Fruit fly (Drosophila melanogaster) whole organism, prepupa: ENCODE measurements around the gene Gyc76C.
"Not testable (repeated sequence)": the region's sequence is repeated elsewhere in the genome, so short reads cannot be mapped to it uniquely, and the experiment has no call there.

ENCODE experiments used
- Blimp-1 ChIP-seq: fragments of 200-800 bp; sonication (Bioruptor generic); optimal IDR thresholded peaks from 3 replicates; lab custom pipeline; 2017; ENCODE audit warnings: missing biosample characterization, missing genetic modification characterization, mild to moderate bottlenecking, moderate library complexity, missing genetic modification reagents
- CG10631 ChIP-seq: fragments of 200-800 bp; sonication (Bioruptor generic); optimal IDR thresholded peaks from 2 replicates; lab custom pipeline; 2016; ENCODE audit warnings: missing biosample characterization, missing genetic modification characterization
- CG11762 ChIP-seq: fragments of 200-800 bp; sonication (Bioruptor generic); optimal IDR thresholded peaks from 3 replicates; lab custom pipeline; 2016; ENCODE audit warnings: missing biosample characterization, missing genetic modification characterization; ENCODE audit not compliant: insufficient read depth
- CG11902 ChIP-seq: fragments of 200-800 bp; sonication (Bioruptor generic); optimal IDR thresholded peaks from 3 replicates; lab custom pipeline; 2016; ENCODE audit warnings: missing biosample characterization, missing genetic modification characterization
- CG31627 ChIP-seq: fragments of 200-800 bp; sonication (Bioruptor generic); optimal IDR thresholded peaks from 3 replicates; lab custom pipeline; 2016; ENCODE audit warnings: missing biosample characterization, missing genetic modification characterization
- CG32006 ChIP-seq: fragments of 200-800 bp; sonication (Bioruptor generic); optimal IDR thresholded peaks from 3 replicates; lab custom pipeline; 2017; ENCODE audit warnings: missing biosample characterization, mild to moderate bottlenecking, missing genetic modification characterization
- CG34406 ChIP-seq: fragments of 200-800 bp; sonication (Bioruptor generic); optimal IDR thresholded peaks from 3 replicates; lab custom pipeline; 2016; ENCODE audit warnings: missing biosample characterization, missing genetic modification characterization
- CG3919 ChIP-seq: fragments of 200-800 bp; sonication (Bioruptor generic); optimal IDR thresholded peaks from 3 replicates; lab custom pipeline; 2016; ENCODE audit warnings: missing biosample characterization, missing genetic modification characterization
- CG6792 ChIP-seq: fragments of 200-800 bp; sonication (Bioruptor generic); optimal IDR thresholded peaks from 3 replicates; lab custom pipeline; 2016; ENCODE audit warnings: missing biosample characterization, missing genetic modification characterization
- CG6808 ChIP-seq: fragments of 200-800 bp; sonication (Bioruptor generic); optimal IDR thresholded peaks from 3 replicates; lab custom pipeline; 2017; ENCODE audit warnings: missing biosample characterization, missing genetic modification characterization, mild to moderate bottlenecking, moderate library complexity, missing genetic modification reagents
- CG6854 ChIP-seq: fragments of 200-800 bp; sonication (Bioruptor generic); optimal IDR thresholded peaks from 2 replicates; lab custom pipeline; 2017; ENCODE audit warnings: missing biosample characterization, mild to moderate bottlenecking, missing genetic modification characterization
- CG8119 ChIP-seq: fragments of 200-800 bp; sonication (Bioruptor generic); IDR thresholded peaks from 3 replicates; pipeline ENCODE4 v1.3.6; 2022; ENCODE audit warnings: missing biosample characterization, missing genetic modification characterization
- CG8632 ChIP-seq: fragments of 200-800 bp; sonication (Bioruptor generic); optimal IDR thresholded peaks from 3 replicates; lab custom pipeline; 2016; ENCODE audit warnings: missing biosample characterization, missing genetic modification characterization
- CG9139 ChIP-seq: fragments of 200-800 bp; sonication (Bioruptor generic); optimal IDR thresholded peaks from 3 replicates; lab custom pipeline; 2017; ENCODE audit warnings: missing biosample characterization, mild to moderate bottlenecking, missing genetic modification characterization
- Hr38 ChIP-seq: sonication (Bioruptor generic); optimal IDR thresholded peaks from 2 replicates; lab custom pipeline; 2016; ENCODE audit warnings: missing biosample characterization, missing genetic modification characterization
- Hr4 ChIP-seq: fragments of 200-800 bp; sonication (Bioruptor generic); optimal IDR thresholded peaks from 3 replicates; lab custom pipeline; 2016; ENCODE audit warnings: missing biosample characterization, missing genetic modification characterization
- Lpt ChIP-seq: fragments of 200-800 bp; sonication (Bioruptor generic); optimal IDR thresholded peaks from 3 replicates; lab custom pipeline; 2016; ENCODE audit warnings: missing biosample characterization, missing genetic modification characterization
- Sox14 ChIP-seq: fragments of 200-800 bp; sonication (Bioruptor generic); optimal IDR thresholded peaks from 3 replicates; lab custom pipeline; 2016; ENCODE audit warnings: missing biosample characterization, missing genetic modification characterization
- acj6 ChIP-seq: fragments of 200-800 bp; sonication (Bioruptor generic); optimal IDR thresholded peaks from 3 replicates; lab custom pipeline; 2016; ENCODE audit warnings: missing biosample characterization, missing genetic modification characterization
- cyc ChIP-seq: fragments of 200-800 bp; sonication (Bioruptor generic); optimal IDR thresholded peaks from 3 replicates; lab custom pipeline; 2016; ENCODE audit warnings: missing biosample characterization, missing genetic modification characterization
- fkh ChIP-seq: fragments of 200-800 bp; sonication (Bioruptor generic); optimal IDR thresholded peaks from 3 replicates; lab custom pipeline; 2017; ENCODE audit warnings: missing biosample characterization, mild to moderate bottlenecking, missing genetic modification characterization, moderate library complexity
- lz ChIP-seq: fragments of 200-800 bp; sonication (Bioruptor generic); optimal IDR thresholded peaks from 3 replicates; lab custom pipeline; 2016; ENCODE audit warnings: missing biosample characterization, missing genetic modification characterization
- net ChIP-seq: fragments of 200-800 bp; sonication (Bioruptor generic); optimal IDR thresholded peaks from 3 replicates; lab custom pipeline; 2016; ENCODE audit warnings: missing biosample characterization, missing genetic modification characterization
- pdm3 ChIP-seq: fragments of 200-800 bp; sonication (Bioruptor generic); optimal IDR thresholded peaks from 3 replicates; lab custom pipeline; 2016; ENCODE audit warnings: missing biosample characterization, missing genetic modification characterization
- spab ChIP-seq: fragments of 200-800 bp; sonication (Bioruptor generic); optimal IDR thresholded peaks from 2 replicates; lab custom pipeline; 2017; ENCODE audit warnings: missing biosample characterization, mild to moderate bottlenecking, missing genetic modification characterization, missing genetic modification reagents
- svp ChIP-seq: fragments of 200-800 bp; sonication (Bioruptor generic); peaks from one replicate; lab custom pipeline; 2016; ENCODE audit warnings: missing biosample characterization, missing genetic modification characterization
- topi ChIP-seq: fragments of 200-800 bp; sonication (Bioruptor generic); optimal IDR thresholded peaks from 3 replicates; lab custom pipeline; 2016; ENCODE audit warnings: missing biosample characterization, missing genetic modification characterization
- vri ChIP-seq: fragments of 200-800 bp; sonication (Bioruptor generic); optimal IDR thresholded peaks from 3 replicates; lab custom pipeline; 2016; ENCODE audit warnings: missing biosample characterization, mild to moderate bottlenecking, missing genetic modification characterization

Gene Gyc76C

dm6 chr3L:19790929-19791687 is 2.3 kb downstream of the Gyc76C start (continued):
- TF ChIP-seq CG10631 (GFP tag; lab: Kevin White, UChicago) = peak; percentile 54
- peak; percentile 26 for TF ChIP-seq CG11762
- TF ChIP-seq CG3919 = peak; percentile 62
- TF ChIP-seq CG6792 (GFP tag; lab: Kevin White, UChicago) = peak; percentile 58
- TF ChIP-seq lz (GFP tag; lab: Kevin White, UChicago) = peak; percentile 80
- peak; percentile 4 for TF ChIP-seq CG6854 (GFP tag; lab: Kevin White, UChicago)
- TF ChIP-seq topi (GFP tag; lab: Kevin White, UChicago) = peak; percentile 77
- TF ChIP-seq Lpt (GFP tag; lab: Kevin White, UChicago) = no peak
- peak; percentile 36 for TF ChIP-seq Blimp-1
- peak; percentile 55 for TF ChIP-seq acj6

- no peak for TF ChIP-seq CG9139 (GFP tag; lab: Kevin White, UChicago)
- TF ChIP-seq Sox14 (GFP tag; lab: Kevin White, UChicago) = no peak
- TF ChIP-seq CG8119 (GFP tag; lab: Robert Waterston, UW) = no peak
- no peak for TF ChIP-seq CG11762
- no peak for TF ChIP-seq CG32006 (GFP tag; lab: Kevin White, UChicago)
- TF ChIP-seq cyc = no peak
- TF ChIP-seq, all 60 proteins: peak for 0
Observed at dm6 chr3L:19790564-19790928, 2.8 kb downstream of the Gyc76C start.

- TF ChIP-seq CG11902 (GFP tag; lab: Kevin White, UChicago) (no peak), vri (peak; percentile 4), Sox14 (GFP tag; lab: Kevin White, UChicago) (no peak), Hr38 (GFP tag; lab: Kevin White, UChicago) (no peak), Lpt (GFP tag; lab: Kevin White, UChicago) (no peak), CG31627 (GFP tag; lab: Kevin White, UChicago) (no peak), spab (GFP tag; lab: Kevin White, UChicago) (no peak), pdm3 (GFP tag; lab: Kevin White, UChicago) (no peak), CG6792 (GFP tag; lab: Kevin White, UChicago) (no peak), acj6 (no peak), fkh (GFP tag; lab: Kevin White, UChicago) (peak; percentile 40)
Observed at dm6 chr3L:19787632-19788031, 5.7 kb downstream of the Gyc76C start.

- TF ChIP-seq fkh (GFP tag; lab: Kevin White, UChicago) (peak; percentile 49), net (GFP tag; lab: Kevin White, UChicago) (no peak)
Observed at dm6 chr3L:19778530-19778929, 14.8 kb downstream of the Gyc76C start.

dm6 chr3L:19777279-19777960 is 15.9 kb downstream of the Gyc76C start:
- TF ChIP-seq spab (GFP tag; lab: Kevin White, UChicago) (no peak), fkh (GFP tag; lab: Kevin White, UChicago) (peak; percentile 35), svp (peak; percentile 84), vri (peak; percentile 38)

dm6 chr3L:19760109-19760508 is 33.3 kb downstream of the Gyc76C start, which contains the start of gene Vtld:
Gene Vtld, plus strand, starts transcription at chr3L:19760409.
- not testable (repeated sequence) for TF ChIP-seq Hr4, lz, CG34406 (GFP tag; lab: Kevin White, UChicago)
- TF ChIP-seq, all 60 proteins: peak for 0; not testable (repeated sequence) for 60

dm6 chr3L:19749644-19750043 is 43.7 kb downstream of the Gyc76C start, which contains the start of gene CG42638:
Gene CG42638, minus strand, starts transcription at chr3L:19749744.
- TF ChIP-seq CG3919; CG6808; CG8632 (GFP tag; lab: Kevin White, UChicago): not testable (repeated sequence)
- TF ChIP-seq, all 60 proteins: peak for 0; not testable (repeated sequence) for 60
